Worm (Caenorhabditis elegans) whole organism, mixed stage, embryonic: ENCODE data around the gene ceh-22.
A peak's percentile ranks its signal among the peaks of the same experiment; 100 is the strongest.

Experiments
- ces-1 ChIP-seq: fragments of 150-350 bp; optimal IDR thresholded peaks from 2 replicates; lab custom pipeline; 2014; ENCODE audit warnings: missing biosample characterization, missing genetic modification reagents, missing genetic modification characterization
- elt-1 ChIP-seq: sonication (generic microtip); optimal IDR thresholded peaks from 2 replicates; lab custom pipeline; 2017; ENCODE audit warnings: missing genetic modification characterization, mild to moderate bottlenecking, missing compliant biosample characterization, antibody characterized with exemption, moderate library complexity, borderline replicate concordance; ENCODE audit not compliant: insufficient read depth
- elt-3 ChIP-seq: fragments of 150-350 bp; optimal IDR thresholded peaks from 2 replicates; lab custom pipeline; 2014; ENCODE audit warnings: missing biosample characterization, missing genetic modification characterization
- mab-5 ChIP-seq: fragments of 150-350 bp; optimal IDR thresholded peaks from 2 replicates; lab custom pipeline; 2014; ENCODE audit warnings: missing biosample characterization, missing genetic modification characterization
- mep-1 ChIP-seq: fragments of 150-350 bp; optimal IDR thresholded peaks from 2 replicates; lab custom pipeline; 2017; ENCODE audit warnings: missing biosample characterization, missing genetic modification reagents, missing genetic modification characterization, inconsistent platforms
- nhr-2 ChIP-seq: fragments of 150-350 bp; optimal IDR thresholded peaks from 2 replicates; lab custom pipeline; 2014; ENCODE audit warnings: missing biosample characterization, missing genetic modification characterization
- nhr-237 ChIP-seq: fragments of 150-350 bp; optimal IDR thresholded peaks from 2 replicates; lab custom pipeline; 2014; ENCODE audit warnings: missing biosample characterization, missing genetic modification characterization
- nhr-28 ChIP-seq: fragments of 150-350 bp; optimal IDR thresholded peaks from 2 replicates; lab custom pipeline; 2014; ENCODE audit warnings: missing biosample characterization, missing genetic modification characterization
- nhr-76 ChIP-seq: sonication (generic microtip); optimal IDR thresholded peaks from 2 replicates; lab custom pipeline; 2017; ENCODE audit warnings: missing biosample characterization, missing genetic modification characterization
- pha-4 ChIP-seq: fragments of 150-350 bp; optimal IDR thresholded peaks from 2 replicates; lab custom pipeline; 2018; ENCODE audit warnings: missing biosample characterization, missing genetic modification reagents, missing genetic modification characterization
- snpc-4 ChIP-seq: fragments of 150-350 bp; optimal IDR thresholded peaks from 2 replicates; lab custom pipeline; 2014; ENCODE audit warnings: missing biosample characterization, missing genetic modification characterization
- unc-39 ChIP-seq: fragments of 150-350 bp; optimal IDR thresholded peaks from 2 replicates; lab custom pipeline; 2014; ENCODE audit warnings: missing biosample characterization, missing genetic modification characterization
- ztf-11 ChIP-seq: fragments of 150-350 bp; optimal IDR thresholded peaks from 2 replicates; lab custom pipeline; 2014; ENCODE audit warnings: missing biosample characterization, missing genetic modification characterization

DNA sequence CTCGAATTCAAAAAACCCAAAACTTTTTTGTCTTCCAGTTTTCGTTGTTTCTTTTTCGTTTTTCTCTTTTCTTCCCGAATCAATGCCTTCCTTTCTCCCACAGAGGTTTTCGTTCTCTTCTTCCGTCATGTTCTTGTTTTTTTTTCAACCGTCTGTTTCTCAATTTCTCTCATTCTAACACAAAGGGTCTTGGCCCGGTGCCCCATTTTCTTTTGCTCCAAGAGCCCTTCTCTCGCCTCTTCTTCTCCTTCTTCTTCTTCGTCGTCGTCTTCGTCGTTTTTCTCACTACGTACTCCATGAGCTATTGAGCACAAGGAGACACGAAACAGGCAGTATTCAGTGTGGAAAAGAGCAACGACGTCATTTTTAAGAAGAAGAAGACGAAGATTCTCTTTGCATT lies 5.7 kb downstream of the ceh-22 start:
- TF ChIP-seq pha-4 = no peak
- no peak for TF ChIP-seq ztf-11 (tag; lab: Kevin White, UChicago)
- TF ChIP-seq nhr-237 (tag; lab: Kevin White, UChicago) = no peak
- TF ChIP-seq elt-1 (tag; lab: Kevin White, UChicago) = no peak
- no peak for TF ChIP-seq nhr-28 (tag; lab: Kevin White, UChicago)
- no peak for TF ChIP-seq nhr-76 (tag; lab: Kevin White, UChicago)
- peak; percentile 8 for TF ChIP-seq ces-1 (GFP tag; lab: Kevin White, UChicago)
- no peak for TF ChIP-seq nhr-2 (tag; lab: Kevin White, UChicago)
- TF ChIP-seq snpc-4 = no peak
- TF ChIP-seq elt-3 (tag; lab: Kevin White, UChicago) = no peak
- TF ChIP-seq mab-5 (tag; lab: Kevin White, UChicago) = no peak
- no peak for TF ChIP-seq unc-39 (tag; lab: Kevin White, UChicago)
- TF ChIP-seq mep-1 (tag; lab: Kevin White, UChicago) = no peak
